Worm (Caenorhabditis elegans) whole organism, L3 larva: ENCODE data around the gene lido-5.

ENCODE experiments used
- R02D3.7 ChIP-seq: fragments of 150-350 bp; optimal IDR thresholded peaks from 2 replicates; lab custom pipeline; 2014; ENCODE audit warnings: missing biosample characterization, missing genetic modification characterization
- ama-1 ChIP-seq: fragments of 150-350 bp; optimal IDR thresholded peaks from 2 replicates; lab custom pipeline; 2018
- ceh-28 ChIP-seq: fragments of 150-350 bp; optimal IDR thresholded peaks from 2 replicates; lab custom pipeline; 2014; ENCODE audit warnings: missing biosample characterization, missing genetic modification reagents, missing genetic modification characterization
- elt-2 ChIP-seq: sonication (generic microtip); optimal IDR thresholded peaks from 2 replicates; lab custom pipeline; 2016; ENCODE audit warnings: missing genetic modification reagents, mild to moderate bottlenecking, missing genetic modification characterization, missing compliant biosample characterization
- eor-1 ChIP-seq, 2 experiments: fragments of 150-350 bp; optimal IDR thresholded peaks; 2 replicates each; lab custom pipeline; 2014 to 2018; ENCODE audit warnings: missing biosample characterization in 2 of 2, missing genetic modification characterization in 2 of 2
- fkh-10 ChIP-seq: sonication (generic microtip); optimal IDR thresholded peaks from 2 replicates; lab custom pipeline; 2017; ENCODE audit warnings: missing biosample characterization, missing genetic modification reagents, missing genetic modification characterization
- fos-1 ChIP-seq: fragments of 150-350 bp; optimal IDR thresholded peaks from 2 replicates; lab custom pipeline; 2014; ENCODE audit warnings: missing biosample characterization, missing genetic modification characterization
- jun-1 ChIP-seq: fragments of 150-350 bp; optimal IDR thresholded peaks from 2 replicates; lab custom pipeline; 2014; ENCODE audit warnings: missing biosample characterization, missing genetic modification reagents, missing genetic modification characterization
- lin-15B ChIP-seq: fragments of 150-350 bp; optimal IDR thresholded peaks from 2 replicates; lab custom pipeline; 2014; ENCODE audit warnings: missing biosample characterization, missing genetic modification characterization
- lin-39 ChIP-seq: fragments of 150-350 bp; optimal IDR thresholded peaks from 2 replicates; lab custom pipeline; 2018; ENCODE audit warnings: missing biosample characterization, missing genetic modification reagents, missing genetic modification characterization
- nhr-11 ChIP-seq: fragments of 150-350 bp; optimal IDR thresholded peaks from 2 replicates; lab custom pipeline; 2014; ENCODE audit warnings: missing biosample characterization, missing genetic modification characterization
- nhr-237 ChIP-seq: fragments of 150-350 bp; optimal IDR thresholded peaks from 2 replicates; lab custom pipeline; 2014; ENCODE audit warnings: missing biosample characterization, missing genetic modification characterization
- unc-62 ChIP-seq: fragments of 150-350 bp; sonication (generic microtip); optimal IDR thresholded peaks from 4 replicates; lab custom pipeline; 2014; ENCODE audit warnings: missing biosample characterization, missing genetic modification reagents, missing genetic modification characterization
- zag-1 ChIP-seq: fragments of 150-350 bp; optimal IDR thresholded peaks from 2 replicates; lab custom pipeline; 2014; ENCODE audit warnings: missing biosample characterization, missing genetic modification characterization

DNA sequence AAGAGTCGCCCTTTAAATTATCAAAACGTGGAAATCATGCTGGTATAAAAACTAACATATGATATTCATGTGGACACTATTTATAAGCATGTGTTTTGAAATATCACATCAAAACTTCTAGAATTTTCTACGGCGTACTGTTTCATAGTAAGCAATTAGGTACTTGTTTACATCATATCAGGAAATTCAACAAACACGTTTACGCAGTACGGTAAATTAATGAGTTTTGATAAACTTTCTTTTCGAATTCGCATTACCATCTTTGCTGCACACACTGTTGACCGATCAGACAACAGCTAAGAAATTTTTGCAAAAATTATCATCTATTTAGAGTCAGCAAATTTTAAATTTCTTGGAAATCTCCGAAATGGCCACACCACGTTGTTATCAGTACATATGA lies 30.0 kb upstream of the lido-5 start:
- TF ChIP-seq ceh-28 (tag; lab: Kevin White, UChicago) (no peak), fos-1 (tag; lab: Kevin White, UChicago) (no peak), elt-2 (tag; lab: Kevin White, UChicago) (peak; percentile 58), ama-1 (lab: Kevin White, UChicago) (no peak), unc-62 (GFP tag; lab: Kevin White, UChicago) (no peak), lin-15B (tag; lab: Kevin White, UChicago) (no peak), R02D3.7 (no peak), nhr-11 (tag; lab: Kevin White, UChicago) (no peak), zag-1 (tag; lab: Kevin White, UChicago) (no peak), jun-1 (tag; lab: Kevin White, UChicago) (no peak), nhr-237 (tag; lab: Kevin White, UChicago) (no peak), lin-39 (tag; lab: Kevin White, UChicago) (no peak), fkh-10 (no peak), eor-1 (tag; optimal IDR thresholded peaks at IDR 0.05; lab: Kevin White, UChicago) (no peak)
